Worm (Caenorhabditis elegans): ENCODE results near the gene gst-22.

Gene gst-22

DNA sequence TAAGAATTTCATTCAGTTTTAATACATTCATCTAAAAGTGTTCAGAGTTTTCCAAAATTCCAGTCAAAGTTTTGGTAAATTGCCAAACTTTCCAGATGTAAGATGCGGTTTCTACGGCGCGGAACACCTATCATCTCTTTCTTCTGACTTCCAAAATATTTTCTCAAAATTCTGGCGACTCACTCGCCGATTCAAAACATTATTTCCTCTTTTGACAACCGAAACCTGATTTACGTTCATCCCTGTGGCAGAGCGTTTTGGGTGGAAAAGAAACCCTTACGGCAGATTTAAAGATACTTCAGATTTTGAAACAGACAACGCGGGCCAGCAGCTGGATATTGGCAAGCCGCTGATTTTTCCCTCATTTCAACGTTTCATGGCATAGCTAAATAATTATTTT lies 34.1 kb downstream of the gst-22 start, which contains the start of gene F11A5.5:
Gene F11A5.5, plus strand, starts transcription at position 301 of the 400 bp plus-strand sequence.
- TF ChIP-seq nhr-23 (tag; optimal IDR thresholded peaks at IDR 0.05) (no peak), egl-27 (tag; optimal IDR thresholded peaks at IDR 0.05) (no peak), sma-9 (GFP tag; optimal IDR thresholded peaks at IDR 0.05) (no peak), sma-9 (tag; optimal IDR thresholded peaks at IDR 0.05) (no peak), ceh-16 (tag; optimal IDR thresholded peaks at IDR 0.05) (no peak), F13H6.1 (tag; optimal IDR thresholded peaks at IDR 0.05) (no peak), elt-3 (tag; optimal IDR thresholded peaks at IDR 0.05) (no peak), mab-5 (tag; optimal IDR thresholded peaks at IDR 0.05) (no peak), nhr-6 (tag; optimal IDR thresholded peaks at IDR 0.05) (no peak), sem-4 (tag; optimal IDR thresholded peaks at IDR 0.05) (no peak), ama-1 (optimal IDR thresholded peaks at IDR 0.05) (no peak), unc-55 (GFP tag; optimal IDR thresholded peaks at IDR 0.05) (no peak), R02D3.7 (tag; optimal IDR thresholded peaks at IDR 0.05) (no peak), C34F6.9 (tag; optimal IDR thresholded peaks at IDR 0.05) (no peak), zag-1 (tag; optimal IDR thresholded peaks at IDR 0.05) (no peak), crh-2 (tag; optimal IDR thresholded peaks at IDR 0.05) (no peak), peb-1 (tag; optimal IDR thresholded peaks at IDR 0.05) (no peak), blmp-1 (tag; optimal IDR thresholded peaks at IDR 0.05; ENCODE audit: insufficient read depth) (no peak), gmeb-1 (tag; optimal IDR thresholded peaks at IDR 0.05) (no peak)

ce11 chrV:16195379-16195778 lies 36.7 kb downstream of the gst-22 start, which contains the start of gene rabr-3:
Gene rabr-3 (plus strand): TSS chrV:16195679.
- TF ChIP-seq ceh-16 (tag; optimal IDR thresholded peaks at IDR 0.05) = no peak
- no peak for TF ChIP-seq nhr-23 (tag; optimal IDR thresholded peaks at IDR 0.05)
- no peak for TF ChIP-seq unc-55 (GFP tag; optimal IDR thresholded peaks at IDR 0.05)
- TF ChIP-seq mbf-1 (tag; optimal IDR thresholded peaks at IDR 0.05) = no peak
- no peak for TF ChIP-seq alr-1 (tag; optimal IDR thresholded peaks at IDR 0.05)
- TF ChIP-seq nhr-237 (tag; optimal IDR thresholded peaks at IDR 0.05) = no peak
- no peak for TF ChIP-seq ceh-82 (tag; optimal IDR thresholded peaks at IDR 0.05)
- no peak for TF ChIP-seq ama-1 (optimal IDR thresholded peaks at IDR 0.05)
- no peak for TF ChIP-seq sma-9 (GFP tag; optimal IDR thresholded peaks at IDR 0.05)
- TF ChIP-seq sma-9 (tag; optimal IDR thresholded peaks at IDR 0.05) = no peak
- TF ChIP-seq sma-3 (GFP tag; optimal IDR thresholded peaks at IDR 0.05) = no peak
- TF ChIP-seq F13H6.1 (tag; optimal IDR thresholded peaks at IDR 0.05) = no peak
- no peak for TF ChIP-seq dmd-4 (tag; optimal IDR thresholded peaks at IDR 0.05)
- no peak for TF ChIP-seq mab-5 (tag; optimal IDR thresholded peaks at IDR 0.05)
- TF ChIP-seq sem-4 (tag; optimal IDR thresholded peaks at IDR 0.05) = no peak
- no peak for TF ChIP-seq lin-11 (tag; optimal IDR thresholded peaks at IDR 0.05)
- TF ChIP-seq fos-1 (tag; optimal IDR thresholded peaks at IDR 0.05) = no peak

ce11 chrV:16194639-16195038 lies 37.4 kb downstream of the gst-22 start, which contains the start of gene rabr-4:
Gene rabr-4 (plus strand): TSS chrV:16194939.
- TF ChIP-seq egl-27 (tag; optimal IDR thresholded peaks at IDR 0.05) (no peak), nhr-237 (tag; optimal IDR thresholded peaks at IDR 0.05) (no peak), F13H6.1 (tag; optimal IDR thresholded peaks at IDR 0.05) (no peak), fos-1 (tag; optimal IDR thresholded peaks at IDR 0.05) (no peak), nhr-77 (tag; optimal IDR thresholded peaks at IDR 0.05) (no peak), blmp-1 (tag; optimal IDR thresholded peaks at IDR 0.05; ENCODE audit: insufficient read depth) (no peak), nhr-11 (tag; optimal IDR thresholded peaks at IDR 0.05) (no peak), unc-62 (GFP tag; optimal IDR thresholded peaks at IDR 0.05) (no peak), ZK546.5 (tag; optimal IDR thresholded peaks at IDR 0.05) (no peak), nhr-23 (tag; optimal IDR thresholded peaks at IDR 0.05) (no peak), sem-4 (tag; optimal IDR thresholded peaks at IDR 0.05) (no peak), peb-1 (tag; optimal IDR thresholded peaks at IDR 0.05) (no peak)

ce11 chrV:16192114-16192513 lies 40.0 kb downstream of the gst-22 start, which contains the start of gene srh-279:
Gene srh-279 (plus strand): TSS chrV:16192414.
- TF ChIP-seq blmp-1 (tag; optimal IDR thresholded peaks at IDR 0.05; ENCODE audit: insufficient read depth) (no peak), Y55F3AM.14 (GFP tag; optimal IDR thresholded peaks at IDR 0.05) (no peak), skn-1 (tag; optimal IDR thresholded peaks at IDR 0.05) (no peak), ama-1 (optimal IDR thresholded peaks at IDR 0.05) (no peak), ZK546.5 (tag; optimal IDR thresholded peaks at IDR 0.05) (no peak), lin-13 (GFP tag; optimal IDR thresholded peaks at IDR 0.05) (no peak), elt-3 (tag; optimal IDR thresholded peaks at IDR 0.05) (no peak), nhr-11 (tag; optimal IDR thresholded peaks at IDR 0.05) (no peak), fos-1 (tag; optimal IDR thresholded peaks at IDR 0.05) (no peak), nhr-23 (tag; optimal IDR thresholded peaks at IDR 0.05) (no peak), peb-1 (tag; optimal IDR thresholded peaks at IDR 0.05) (no peak), lin-39 (tag; optimal IDR thresholded peaks at IDR 0.05) (no peak), nhr-21 (tag; optimal IDR thresholded peaks at IDR 0.05) (no peak), sma-3 (GFP tag; optimal IDR thresholded peaks at IDR 0.05) (no peak), nhr-237 (tag; optimal IDR thresholded peaks at IDR 0.05) (no peak), egl-27 (tag; optimal IDR thresholded peaks at IDR 0.05) (no peak), unc-55 (GFP tag; optimal IDR thresholded peaks at IDR 0.05) (no peak), ztf-11 (tag; optimal IDR thresholded peaks at IDR 0.05) (no peak), mbf-1 (tag; optimal IDR thresholded peaks at IDR 0.05) (no peak)
